Worm (Caenorhabditis elegans): ENCODE results near the gene athp-1.

athp-1 gene

ce11 chrIII:10848858-10849257 is 32.7 kb upstream of the athp-1 start, which contains the start of the genes fbxb-85 and hex-3 (continued):
- TF ChIP-seq tbx-7 (tag; optimal IDR thresholded peaks at IDR 0.05) (no peak), dve-1 (tag; optimal IDR thresholded peaks at IDR 0.05) (peak; percentile 74), ceh-48 (tag; optimal IDR thresholded peaks at IDR 0.05) (peak; percentile 67), ceh-30 (tag; optimal IDR thresholded peaks at IDR 0.05) (peak; percentile 61), ceh-22 (tag; optimal IDR thresholded peaks at IDR 0.05) (no peak), madf-2 (tag; optimal IDR thresholded peaks at IDR 0.05) (peak; percentile 62), K02D7.2 (tag; optimal IDR thresholded peaks at IDR 0.05) (peak; percentile 39), fax-1 (tag; optimal IDR thresholded peaks at IDR 0.05) (peak; percentile 69), ahr-1 (tag; optimal IDR thresholded peaks at IDR 0.05) (peak; percentile 42), elt-4 (tag; optimal IDR thresholded peaks at IDR 0.05) (no peak), fkh-6 (tag; optimal IDR thresholded peaks at IDR 0.05) (peak; percentile 53), ceh-6 (GFP tag; optimal IDR thresholded peaks at IDR 0.05) (peak; percentile 71), pros-1 (tag; optimal IDR thresholded peaks at IDR 0.05) (no peak), pag-3 (tag; optimal IDR thresholded peaks at IDR 0.05; ENCODE audit: borderline replicate concordance) (no peak), tbx-2 (tag; optimal IDR thresholded peaks at IDR 0.05) (peak; percentile 86), ttx-3 (tag; optimal IDR thresholded peaks at IDR 0.05) (peak; percentile 80), ref-2 (tag; optimal IDR thresholded peaks at IDR 0.05) (peak; percentile 80), F13H6.1 (tag; optimal IDR thresholded peaks at IDR 0.05) (peak; percentile 75), npax-4 (tag; optimal IDR thresholded peaks at IDR 0.05) (peak; percentile 66), nfya-1 (tag; optimal IDR thresholded peaks at IDR 0.05) (peak; percentile 94), mec-3 (tag; optimal IDR thresholded peaks at IDR 0.05; ENCODE audit: borderline replicate concordance) (no peak), dmd-4 (tag; optimal IDR thresholded peaks at IDR 0.05; ENCODE audit: borderline replicate concordance) (peak; percentile 38), unc-86 (tag; optimal IDR thresholded peaks at IDR 0.05) (peak; percentile 88), nhr-232 (tag; optimal IDR thresholded peaks at IDR 0.05) (peak; percentile 50), ama-1 (optimal IDR thresholded peaks at IDR 0.05) (no peak), ceh-45 (GFP tag; IDR thresholded peaks at IDR 0.05) (peak; percentile 55; the same call in 1 of the 2 replicates), K09A11.1 (tag; optimal IDR thresholded peaks at IDR 0.05; ENCODE audit: insufficient read depth) (peak; percentile 35), ceh-2 (tag; optimal IDR thresholded peaks at IDR 0.05) (peak; percentile 70), ceh-19 (GFP tag; optimal IDR thresholded peaks at IDR 0.05) (peak; percentile 67), nhr-11 (tag; optimal IDR thresholded peaks at IDR 0.05) (no peak), rnt-1 (tag; optimal IDR thresholded peaks at IDR 0.05) (peak; percentile 65), hlh-30 (tag; optimal IDR thresholded peaks at IDR 0.05; ENCODE audit: insufficient read depth) (no peak), ceh-9 (tag; optimal IDR thresholded peaks at IDR 0.05) (no peak), ceh-31 (tag; optimal IDR thresholded peaks at IDR 0.05) (peak; percentile 92), che-1 (tag; optimal IDR thresholded peaks at IDR 0.05) (peak; percentile 65), syd-9 (tag; optimal IDR thresholded peaks at IDR 0.05) (peak; percentile 80), C08G9.2 (tag; optimal IDR thresholded peaks at IDR 0.05) (peak; percentile 73), fkh-10 (GFP tag; optimal IDR thresholded peaks at IDR 0.05) (no peak), lin-11 (tag; optimal IDR thresholded peaks at IDR 0.05) (peak; percentile 60), pha-4 (tag; optimal IDR thresholded peaks at IDR 0.05) (no peak), ceh-18 (tag; optimal IDR thresholded peaks at IDR 0.05) (peak; percentile 93)

ce11 chrIII:10855398-10855880 is 26.1 kb upstream of the athp-1 start, which contains the start of gene Y39A1C.1:
TSS of gene Y39A1C.1 (plus strand) at chrIII:10855448.
- TF ChIP-seq tbx-2 (tag; optimal IDR thresholded peaks at IDR 0.05) (peak; percentile 29), unc-42 (tag; optimal IDR thresholded peaks at IDR 0.05) (peak; percentile 43), zip-5 (tag; optimal IDR thresholded peaks at IDR 0.05) (no peak), ceh-14 (tag; optimal IDR thresholded peaks at IDR 0.05) (peak; percentile 5), rnt-1 (tag; optimal IDR thresholded peaks at IDR 0.05) (no peak), ceh-9 (tag; optimal IDR thresholded peaks at IDR 0.05) (no peak), C08G9.2 (tag; optimal IDR thresholded peaks at IDR 0.05) (peak; percentile 2), dve-1 (tag; optimal IDR thresholded peaks at IDR 0.05) (no peak), ceh-30 (tag; optimal IDR thresholded peaks at IDR 0.05) (no peak), npax-4 (tag; optimal IDR thresholded peaks at IDR 0.05) (no peak), ceh-34 (tag; optimal IDR thresholded peaks at IDR 0.05) (peak; percentile 28), unc-55 (GFP tag; optimal IDR thresholded peaks at IDR 0.05) (peak; percentile 6), ceh-48 (tag; optimal IDR thresholded peaks at IDR 0.05) (no peak), ref-2 (tag; optimal IDR thresholded peaks at IDR 0.05) (peak; percentile 11), Y22D7AL.16 (tag; optimal IDR thresholded peaks at IDR 0.05) (no peak), sdc-2 (tag; optimal IDR thresholded peaks at IDR 0.05) (no peak), dmd-4 (tag; optimal IDR thresholded peaks at IDR 0.05; ENCODE audit: borderline replicate concordance) (no peak), syd-9 (tag; optimal IDR thresholded peaks at IDR 0.05) (no peak), ceh-19 (GFP tag; optimal IDR thresholded peaks at IDR 0.05) (peak; percentile 37), ceh-18 (tag; optimal IDR thresholded peaks at IDR 0.05) (peak; percentile 38), gmeb-2 (tag; optimal IDR thresholded peaks at IDR 0.05) (no peak), ceh-22 (tag; optimal IDR thresholded peaks at IDR 0.05) (no peak), nfya-1 (tag; optimal IDR thresholded peaks at IDR 0.05) (peak; percentile 37), madf-2 (tag; optimal IDR thresholded peaks at IDR 0.05) (no peak), mec-3 (tag; optimal IDR thresholded peaks at IDR 0.05; ENCODE audit: borderline replicate concordance) (peak; percentile 12), ceh-31 (tag; optimal IDR thresholded peaks at IDR 0.05) (peak; percentile 61)
